Comparison of ENCODE assay signal across 1 fruit fly cellular context in genomic region chr3L:8455015-8455908, dm6.
TF ChIP-seq lines count a peak whose summit lies in the region.

No protein-coding gene starts in this region.

TF ChIP-seq in whole organism, embryonic, 481 proteins besides CTCF, POLR2A, EP300 and RAD21 (continued from another document):
- peak; percentile 90 for TF ChIP-seq Atf6 (GFP tag; IDR thresholded peaks at IDR 0.05; lab: Robert Waterston, UW)
- no peak for TF ChIP-seq zf30C (GFP tag; optimal IDR thresholded peaks at IDR 0.05; lab: Kevin White, UChicago)
- TF ChIP-seq Fer1 (GFP tag; optimal IDR thresholded peaks at IDR 0.05; lab: Kevin White, UChicago) = peak; percentile 97
- TF ChIP-seq Lhr (GFP tag; optimal IDR thresholded peaks at IDR 0.05; lab: Kevin White, UChicago) = peak; percentile 11
- peak; percentile 77 for TF ChIP-seq Fer2 (tag; optimal IDR thresholded peaks at IDR 0.05; lab: Kevin White, UChicago)
- peak; percentile 86 for TF ChIP-seq gsb-n (tag; optimal IDR thresholded peaks at IDR 0.05; lab: Kevin White, UChicago)
- TF ChIP-seq Med (GFP tag; lab: Kevin White, UChicago) = peak; percentile 96
- TF ChIP-seq CG8281 (tag; optimal IDR thresholded peaks at IDR 0.05; lab: Kevin White, UChicago) = peak; percentile 55
- peak; percentile 55; the same call in 2 of the 3 replicates for TF ChIP-seq H15 (GFP tag; IDR thresholded peaks at IDR 0.05; lab: Robert Waterston, UW)
- TF ChIP-seq br (optimal IDR thresholded peaks at IDR 0.05; lab: Kevin White, UChicago) = no peak
- peak; percentile 70 for TF ChIP-seq CG2202 (tag; optimal IDR thresholded peaks at IDR 0.05; lab: Kevin White, UChicago)
- no peak for TF ChIP-seq pita (GFP tag; optimal IDR thresholded peaks at IDR 0.05; lab: Kevin White, UChicago)
- peak; percentile 47 for TF ChIP-seq Nf-YA (GFP tag; IDR thresholded peaks at IDR 0.05; lab: Robert Waterston, UW)
- peak; percentile 20 for TF ChIP-seq CG4707 (GFP tag; optimal IDR thresholded peaks at IDR 0.05; lab: Kevin White, UChicago)
- TF ChIP-seq lbe (GFP tag; optimal IDR thresholded peaks at IDR 0.05; lab: Kevin White, UChicago) = peak; percentile 90
- TF ChIP-seq Abd-B (GFP tag; optimal IDR thresholded peaks at IDR 0.05; lab: Kevin White, UChicago) = peak; percentile 63
- no peak for TF ChIP-seq Lim3 (GFP tag; IDR thresholded peaks at IDR 0.05; lab: Robert Waterston, UW)
- peak; percentile 51; the same call in 1 of the 2 replicates for TF ChIP-seq bowl (GFP tag; IDR thresholded peaks at IDR 0.05; lab: Robert Waterston, UW)
- TF ChIP-seq CG33213 (GFP tag; optimal IDR thresholded peaks at IDR 0.05; lab: Kevin White, UChicago) = peak; percentile 37
- peak; percentile 88 for TF ChIP-seq CG4424 (GFP tag; optimal IDR thresholded peaks at IDR 0.05; lab: Kevin White, UChicago)
- no peak for TF ChIP-seq NC2α (GFP tag; optimal IDR thresholded peaks at IDR 0.05; lab: Kevin White, UChicago)
- TF ChIP-seq GATAe (GFP tag; conservative IDR thresholded peaks at IDR 0.05; lab: Robert Waterston, UW) = peak; percentile 55; the same call in 1 of the 2 replicates
- TF ChIP-seq gfzf (GFP tag; optimal IDR thresholded peaks at IDR 0.05; lab: Kevin White, UChicago) = no peak
- TF ChIP-seq Eip74EF (GFP tag; optimal IDR thresholded peaks at IDR 0.05; lab: Kevin White, UChicago) = peak in 1 of 2 experiments; percentile 94
- TF ChIP-seq Sox100B (GFP tag; optimal IDR thresholded peaks at IDR 0.05; lab: Kevin White, UChicago) = peak; percentile 95
- TF ChIP-seq ara (GFP tag; IDR thresholded peaks at IDR 0.05; lab: Robert Waterston, UW) = no peak; the same call in 1 of the 2 replicates
- peak; percentile 88 for TF ChIP-seq CoRest (tag; optimal IDR thresholded peaks at IDR 0.05; lab: Kevin White, UChicago)
- peak; percentile 63 for TF ChIP-seq H2.0 (GFP tag; IDR thresholded peaks at IDR 0.05; lab: Robert Waterston, UW)
- TF ChIP-seq Mrtf (GFP tag; IDR thresholded peaks at IDR 0.05; lab: Robert Waterston, UW) = peak; percentile 67; the same call in 1 of the 3 replicates
- peak; percentile 84 for TF ChIP-seq lmd (GFP tag; IDR thresholded peaks at IDR 0.05; lab: Robert Waterston, UW)
- TF ChIP-seq jumu (GFP tag; optimal IDR thresholded peaks at IDR 0.05; lab: Kevin White, UChicago) = peak; percentile 6
- TF ChIP-seq nerfin-2 (GFP tag; IDR thresholded peaks at IDR 0.05; lab: Robert Waterston, UW; ENCODE audit: partially characterized antibody) = no peak
- TF ChIP-seq CG18262 (tag; optimal IDR thresholded peaks at IDR 0.05; lab: Kevin White, UChicago) = peak; percentile 94
- no peak for TF ChIP-seq inv (GFP tag; IDR thresholded peaks at IDR 0.05; lab: Robert Waterston, UW; ENCODE audit: partially characterized antibody)
- TF ChIP-seq hbn (GFP tag; IDR thresholded peaks at IDR 0.05; lab: Robert Waterston, UW; ENCODE audit: partially characterized antibody) = no peak
- TF ChIP-seq dati (GFP tag; IDR thresholded peaks at IDR 0.05; lab: Robert Waterston, UW) = peak; percentile 59; the same call in 1 of the 2 replicates
- TF ChIP-seq CG18011 (GFP tag; optimal IDR thresholded peaks at IDR 0.05; lab: Kevin White, UChicago) = peak; percentile 76
- TF ChIP-seq cad (GFP tag; optimal IDR thresholded peaks at IDR 0.05; lab: Kevin White, UChicago) = peak; percentile 67
- TF ChIP-seq Optix (GFP tag; IDR thresholded peaks at IDR 0.05; lab: Robert Waterston, UW) = peak; percentile 33; the same call in 1 of the 3 replicates
- peak; percentile 27 for TF ChIP-seq NK7.1 (GFP tag; optimal IDR thresholded peaks at IDR 0.05; lab: Kevin White, UChicago)
- peak; percentile 88 for TF ChIP-seq tap (tag; optimal IDR thresholded peaks at IDR 0.05; lab: Kevin White, UChicago)
- TF ChIP-seq CG33557 (GFP tag; optimal IDR thresholded peaks at IDR 0.05; lab: Kevin White, UChicago) = peak; percentile 23
- TF ChIP-seq Nf-YC (tag; optimal IDR thresholded peaks at IDR 0.05; lab: Kevin White, UChicago) = peak; percentile 85
- TF ChIP-seq en (GFP tag; optimal IDR thresholded peaks at IDR 0.05; lab: Kevin White, UChicago) = no peak
- TF ChIP-seq CG31365 (tag; optimal IDR thresholded peaks at IDR 0.05; lab: Kevin White, UChicago) = no peak
- TF ChIP-seq CG1832 (GFP tag; optimal IDR thresholded peaks at IDR 0.05; lab: Kevin White, UChicago) = no peak
- peak; percentile 69 for TF ChIP-seq CG11247 (GFP tag; IDR thresholded peaks at IDR 0.05; lab: Robert Waterston, UW)
- TF ChIP-seq CG13296 (GFP tag; optimal IDR thresholded peaks at IDR 0.05; lab: Kevin White, UChicago) = peak; percentile 95
- peak; percentile 77 for TF ChIP-seq kah (GFP tag; optimal IDR thresholded peaks at IDR 0.05; lab: Kevin White, UChicago)
- peak; percentile 91 for TF ChIP-seq phol (tag; optimal IDR thresholded peaks at IDR 0.05; lab: Kevin White, UChicago)
- TF ChIP-seq CrebB (tag; optimal IDR thresholded peaks at IDR 0.05; lab: Kevin White, UChicago) = peak; percentile 70
- peak; percentile 19 for TF ChIP-seq Atf-2 (GFP tag; optimal IDR thresholded peaks at IDR 0.05; lab: Kevin White, UChicago)
- TF ChIP-seq CG5245 (GFP tag; optimal IDR thresholded peaks at IDR 0.05; lab: Kevin White, UChicago) = peak; percentile 71
- peak; percentile 95 for TF ChIP-seq Hmr (GFP tag; optimal IDR thresholded peaks at IDR 0.05; lab: Kevin White, UChicago)
- TF ChIP-seq Sox102F (GFP tag; optimal IDR thresholded peaks at IDR 0.05; lab: Kevin White, UChicago) = peak; percentile 90
- TF ChIP-seq sna (GFP tag; IDR thresholded peaks at IDR 0.05; lab: Robert Waterston, UW; ENCODE audit: partially characterized antibody) = no peak
- TF ChIP-seq Xrp1 (GFP tag; IDR thresholded peaks at IDR 0.05; lab: Robert Waterston, UW) = peak; percentile 83
- TF ChIP-seq ERR (GFP tag; optimal IDR thresholded peaks at IDR 0.05; lab: Kevin White, UChicago) = no peak
- peak; percentile 77 for TF ChIP-seq trem (tag; optimal IDR thresholded peaks at IDR 0.05; lab: Kevin White, UChicago)
- peak; percentile 80 for TF ChIP-seq Vsx1 (GFP tag; optimal IDR thresholded peaks at IDR 0.05; lab: Kevin White, UChicago)
- TF ChIP-seq sim (GFP tag; IDR thresholded peaks at IDR 0.05; lab: Robert Waterston, UW) = peak; percentile 47; the same call in 1 of the 2 replicates
- no peak for TF ChIP-seq Dp (GFP tag; optimal IDR thresholded peaks at IDR 0.05; lab: Kevin White, UChicago)
- peak; percentile 44 for TF ChIP-seq vfl (GFP tag; optimal IDR thresholded peaks at IDR 0.05; lab: Kevin White, UChicago)
- TF ChIP-seq CG17361 (GFP tag; IDR thresholded peaks at IDR 0.05; lab: Robert Waterston, UW) = peak; percentile 94
- TF ChIP-seq sima (GFP tag; optimal IDR thresholded peaks at IDR 0.05; lab: Kevin White, UChicago) = no peak
- TF ChIP-seq CG11093 (GFP tag; IDR thresholded peaks at IDR 0.05; lab: Robert Waterston, UW) = peak; percentile 61; the same call in 2 of the 3 replicates
- peak; percentile 31 for TF ChIP-seq CG1792 (GFP tag; optimal IDR thresholded peaks at IDR 0.05; lab: Kevin White, UChicago)
- peak; percentile 64 for TF ChIP-seq kay (GFP tag; optimal IDR thresholded peaks at IDR 0.05; lab: Kevin White, UChicago)
- peak; percentile 83 for TF ChIP-seq CG32532 (GFP tag; IDR thresholded peaks at IDR 0.05; lab: Robert Waterston, UW)
- peak; percentile 97 for TF ChIP-seq CG13894 (tag; optimal IDR thresholded peaks at IDR 0.05; lab: Kevin White, UChicago)
- no peak for TF ChIP-seq CG17912 (GFP tag; optimal IDR thresholded peaks at IDR 0.05; lab: Kevin White, UChicago)
- peak; percentile 67 for TF ChIP-seq ewg (GFP tag; optimal IDR thresholded peaks at IDR 0.05; lab: Kevin White, UChicago)
- TF ChIP-seq CG13287 (GFP tag; IDR thresholded peaks at IDR 0.05; lab: Robert Waterston, UW; ENCODE audit: partially characterized antibody) = no peak
- TF ChIP-seq CG9817 (tag; optimal IDR thresholded peaks at IDR 0.05; lab: Kevin White, UChicago) = peak; percentile 76
- peak; percentile 87 for TF ChIP-seq fd96Cb (tag; optimal IDR thresholded peaks at IDR 0.05; lab: Kevin White, UChicago)
- peak; percentile 73 for TF ChIP-seq CG9215 (GFP tag; IDR thresholded peaks at IDR 0.05; lab: Robert Waterston, UW)
- TF ChIP-seq pzg (GFP tag; optimal IDR thresholded peaks at IDR 0.05; lab: Kevin White, UChicago) = no peak
- peak; percentile 80 for TF ChIP-seq sob (GFP tag; IDR thresholded peaks at IDR 0.05; lab: Robert Waterston, UW)
- peak; percentile 91 for TF ChIP-seq CG6683 (GFP tag; optimal IDR thresholded peaks at IDR 0.05; lab: Kevin White, UChicago)
- peak; percentile 78 for TF ChIP-seq CG4854 (GFP tag; optimal IDR thresholded peaks at IDR 0.05; lab: Kevin White, UChicago)
- TF ChIP-seq tll (GFP tag; optimal IDR thresholded peaks at IDR 0.05; lab: Kevin White, UChicago) = no peak
- peak; percentile 90 for TF ChIP-seq Blimp-1 (GFP tag; optimal IDR thresholded peaks at IDR 0.05; lab: Kevin White, UChicago)
- no peak for TF ChIP-seq gt (GFP tag; IDR thresholded peaks at IDR 0.05; lab: Robert Waterston, UW)
- peak; percentile 81 for TF ChIP-seq Ptx1 (GFP tag; IDR thresholded peaks at IDR 0.05; lab: Robert Waterston, UW)
- peak; percentile 17 for TF ChIP-seq HLH54F (GFP tag; optimal IDR thresholded peaks at IDR 0.05; lab: Kevin White, UChicago)
- peak; percentile 27 for TF ChIP-seq cato (GFP tag; optimal IDR thresholded peaks at IDR 0.05; lab: Kevin White, UChicago; ENCODE audit: borderline replicate concordance)
- TF ChIP-seq maf-S (GFP tag; optimal IDR thresholded peaks at IDR 0.05; lab: Kevin White, UChicago) = peak; percentile 36
- TF ChIP-seq CG14014 (GFP tag; IDR thresholded peaks at IDR 0.05; lab: Robert Waterston, UW) = peak; percentile 85
- TF ChIP-seq CG30431 (GFP tag; optimal IDR thresholded peaks at IDR 0.05; lab: Kevin White, UChicago) = peak; percentile 58
- peak; percentile 97 for TF ChIP-seq sens (GFP tag; lab: Kevin White, UChicago)
- peak; percentile 55; the same call in 2 of the 3 replicates for TF ChIP-seq croc (GFP tag; conservative IDR thresholded peaks at IDR 0.05; lab: Robert Waterston, UW)
- 0 out of 3 replicates have a peak, but pooled peaks have one; percentile 65 for TF ChIP-seq ken (GFP tag; IDR thresholded peaks at IDR 0.05; lab: Robert Waterston, UW)
- peak; percentile 76 for TF ChIP-seq CG12942 (GFP tag; optimal IDR thresholded peaks at IDR 0.05; lab: Kevin White, UChicago)
- TF ChIP-seq fru (optimal IDR thresholded peaks at IDR 0.05; lab: Kevin White, UChicago) = no peak
- peak; percentile 75 for TF ChIP-seq CG3847 (GFP tag; IDR thresholded peaks at IDR 0.05; lab: Robert Waterston, UW)
- no peak for TF ChIP-seq CkIIα-i1 (GFP tag; IDR thresholded peaks at IDR 0.05; lab: Robert Waterston, UW)
- TF ChIP-seq Nf-YB (GFP tag; optimal IDR thresholded peaks at IDR 0.05; lab: Kevin White, UChicago) = peak; percentile 75
- no peak for TF ChIP-seq CG2199 (GFP tag; IDR thresholded peaks at IDR 0.05; lab: Robert Waterston, UW)
- peak; percentile 95 for TF ChIP-seq Meics (GFP tag; optimal IDR thresholded peaks at IDR 0.05; lab: Kevin White, UChicago)
- TF ChIP-seq CG4820 (GFP tag; optimal IDR thresholded peaks at IDR 0.05; lab: Kevin White, UChicago) = peak; percentile 83
- peak; percentile 64 for TF ChIP-seq CG1602 (GFP tag; optimal IDR thresholded peaks at IDR 0.05; lab: Kevin White, UChicago)
- TF ChIP-seq CG2712 (tag; optimal IDR thresholded peaks at IDR 0.05; lab: Kevin White, UChicago) = peak; percentile 94
- TF ChIP-seq NfI (GFP tag; optimal IDR thresholded peaks at IDR 0.05; lab: Kevin White, UChicago) = peak; percentile 83
- TF ChIP-seq btn (GFP tag; optimal IDR thresholded peaks at IDR 0.05; lab: Kevin White, UChicago) = no peak
- TF ChIP-seq Antp (GFP tag; optimal IDR thresholded peaks at IDR 0.05; lab: Kevin White, UChicago) = peak; percentile 20
- no peak for TF ChIP-seq zen2 (GFP tag; IDR thresholded peaks at IDR 0.05; lab: Robert Waterston, UW; ENCODE audit: partially characterized antibody)
- TF ChIP-seq unpg (GFP tag; optimal IDR thresholded peaks at IDR 0.05; lab: Kevin White, UChicago) = peak; percentile 90
- TF ChIP-seq Oli (tag; optimal IDR thresholded peaks at IDR 0.05; lab: Kevin White, UChicago) = peak; percentile 85
- peak; percentile 72 for TF ChIP-seq esg (GFP tag; conservative IDR thresholded peaks at IDR 0.05; lab: Robert Waterston, UW)
- TF ChIP-seq Drgx (GFP tag; IDR thresholded peaks at IDR 0.05; lab: Robert Waterston, UW) = peak; percentile 93
- TF ChIP-seq CG1647 (GFP tag; optimal IDR thresholded peaks at IDR 0.05; lab: Kevin White, UChicago) = peak; percentile 51
- peak; percentile 49 for TF ChIP-seq CG16863 (GFP tag; optimal IDR thresholded peaks at IDR 0.05; lab: Kevin White, UChicago)
- TF ChIP-seq E2f1 (GFP tag; IDR thresholded peaks at IDR 0.05; lab: Robert Waterston, UW) = peak; percentile 79
- peak; percentile 57 for TF ChIP-seq schlank (tag; optimal IDR thresholded peaks at IDR 0.05; lab: Kevin White, UChicago)
- TF ChIP-seq cwo (GFP tag; optimal IDR thresholded peaks at IDR 0.05; lab: Kevin White, UChicago) = peak; percentile 92
- TF ChIP-seq CG7963 (GFP tag; IDR thresholded peaks at IDR 0.05; lab: Robert Waterston, UW; ENCODE audit: partially characterized antibody) = no peak
- TF ChIP-seq CG9437 (GFP tag; optimal IDR thresholded peaks at IDR 0.05; lab: Kevin White, UChicago) = peak; percentile 82
TF ChIP-seq in whole organism, embryonic: peak in this region for 360.
